Fruit fly (Drosophila melanogaster): ENCODE measurements around the gene Alms1a.

dm6 chrX:4612454-4612853, 23.4 kb downstream of the Alms1a start:
- TF ChIP-seq psq (optimal IDR thresholded peaks at IDR 0.05), result no peak
- no peak for TF ChIP-seq CG8478 (optimal IDR thresholded peaks at IDR 0.05)
- TF ChIP-seq Dll (optimal IDR thresholded peaks at IDR 0.05), result no peak
- no peak for TF ChIP-seq pan (optimal IDR thresholded peaks at IDR 0.05)
- no peak for TF ChIP-seq usp (GFP tag; optimal IDR thresholded peaks at IDR 0.05)
